Fruit fly (Drosophila melanogaster) whole organism, embryonic: ENCODE measurements around the gene Pa1.

ENCODE experiments used
- ATbp ChIP-seq: fragments of 200-800 bp; sonication (Bioruptor generic); optimal IDR thresholded peaks from 2 replicates; lab custom pipeline; 2017; ENCODE audit warnings: missing biosample characterization, mild to moderate bottlenecking, missing genetic modification characterization, missing genetic modification reagents
- Aef1 ChIP-seq: fragments of 200-800 bp; sonication (Bioruptor generic); IDR thresholded peaks from 3 replicates; pipeline ENCODE4 v1.3.6; 2022; ENCODE audit warnings: missing biosample characterization, missing genetic modification characterization
- Bdp1 ChIP-seq: fragments of 200-800 bp; sonication (Bioruptor generic); optimal IDR thresholded peaks from 3 replicates; lab custom pipeline; 2016; ENCODE audit warnings: missing biosample characterization, missing genetic modification characterization
- Bteb2 ChIP-seq: fragments of 200-800 bp; sonication (Bioruptor generic); optimal IDR thresholded peaks from 2 replicates; lab custom pipeline; 2016; ENCODE audit warnings: missing biosample characterization, missing genetic modification characterization
- CG10366 ChIP-seq: fragments of 200-800 bp; sonication (Bioruptor generic); IDR thresholded peaks from 2 replicates; pipeline ENCODE4 v1.3.6; 2022; ENCODE audit warnings: missing biosample characterization, missing genetic modification characterization
- CG10431 ChIP-seq: fragments of 200-800 bp; sonication (Bioruptor generic); optimal IDR thresholded peaks from 3 replicates; lab custom pipeline; 2018; ENCODE audit warnings: missing biosample characterization, mild to moderate bottlenecking, missing genetic modification characterization
- CG11696 ChIP-seq: fragments of 200-800 bp; sonication (Bioruptor generic); IDR thresholded peaks from 2 replicates; pipeline ENCODE4 v1.3.6; 2022; ENCODE audit warnings: missing biosample characterization, missing genetic modification characterization
- CG12071 ChIP-seq: fragments of 200-800 bp; sonication (Bioruptor generic); optimal IDR thresholded peaks from 3 replicates; lab custom pipeline; 2018; ENCODE audit warnings: missing biosample characterization, mild to moderate bottlenecking, missing genetic modification characterization
- CG12769 ChIP-seq: fragments of 200-800 bp; sonication (Bioruptor generic); optimal IDR thresholded peaks from 2 replicates; lab custom pipeline; 2019; ENCODE audit warnings: missing biosample characterization, mild to moderate bottlenecking, missing genetic modification characterization, moderate library complexity
- CG13424 ChIP-seq: fragments of 200-800 bp; sonication (Bioruptor generic); optimal IDR thresholded peaks from 2 replicates; lab custom pipeline; 2019; ENCODE audit warnings: missing biosample characterization, mild to moderate bottlenecking, missing genetic modification characterization, moderate library complexity
- CG13624 ChIP-seq: fragments of 200-800 bp; sonication (Bioruptor generic); optimal IDR thresholded peaks from 2 replicates; lab custom pipeline; 2016; ENCODE audit warnings: missing biosample characterization, missing genetic modification characterization
- CG14014 ChIP-seq: fragments of 200-800 bp; sonication (Bioruptor generic); IDR thresholded peaks from 2 replicates; pipeline ENCODE4 v1.3.6; 2022; ENCODE audit warnings: missing biosample characterization, missing genetic modification characterization
- CG14441 ChIP-seq: fragments of 200-800 bp; sonication (Bioruptor generic); IDR thresholded peaks from 2 replicates; pipeline ENCODE4 v1.3.6; 2022; ENCODE audit warnings: missing biosample characterization, missing genetic modification characterization
- CG14667 ChIP-seq: fragments of 200-800 bp; sonication (Bioruptor generic); IDR thresholded peaks from 2 replicates; pipeline ENCODE4 v1.3.6; 2022; ENCODE audit warnings: missing biosample characterization, missing genetic modification characterization
- CG15073 ChIP-seq: fragments of 200-800 bp; sonication (Bioruptor generic); optimal IDR thresholded peaks from 2 replicates; lab custom pipeline; 2016; ENCODE audit warnings: missing biosample characterization, missing genetic modification characterization
- CG17361 ChIP-seq: fragments of 200-800 bp; sonication (Bioruptor generic); IDR thresholded peaks from 3 replicates; pipeline ENCODE4 v1.3.6; 2022; ENCODE audit warnings: missing biosample characterization, missing genetic modification characterization
- CG2116 ChIP-seq: fragments of 200-800 bp; sonication (Bioruptor generic); optimal IDR thresholded peaks from 3 replicates; lab custom pipeline; 2018; ENCODE audit warnings: missing biosample characterization, mild to moderate bottlenecking, missing genetic modification characterization
- CG30403 ChIP-seq: fragments of 200-800 bp; sonication (Bioruptor generic); optimal IDR thresholded peaks from 3 replicates; lab custom pipeline; 2016; ENCODE audit warnings: missing biosample characterization, missing genetic modification characterization
- CG32772 ChIP-seq: fragments of 200-800 bp; sonication (Bioruptor generic); IDR thresholded peaks from 2 replicates; pipeline ENCODE4 v1.3.6; 2022; ENCODE audit warnings: missing biosample characterization, missing genetic modification characterization
- CG4707 ChIP-seq: fragments of 200-800 bp; sonication (Bioruptor generic); optimal IDR thresholded peaks from 2 replicates; lab custom pipeline; 2018; ENCODE audit warnings: missing biosample characterization, mild to moderate bottlenecking, missing genetic modification characterization, moderate library complexity
- CG7271 ChIP-seq: fragments of 200-800 bp; sonication (Bioruptor generic); optimal IDR thresholded peaks from 2 replicates; lab custom pipeline; 2018; ENCODE audit warnings: missing biosample characterization, mild to moderate bottlenecking, missing genetic modification characterization, moderate library complexity
- CG7745 ChIP-seq: fragments of 200-800 bp; sonication (Bioruptor generic); optimal IDR thresholded peaks from 2 replicates; lab custom pipeline; 2018; ENCODE audit warnings: missing biosample characterization, mild to moderate bottlenecking, missing genetic modification characterization, moderate library complexity
- CHES-1-like ChIP-seq: fragments of 200-800 bp; sonication (Bioruptor generic); optimal IDR thresholded peaks from 2 replicates; lab custom pipeline; 2016; ENCODE audit warnings: missing biosample characterization, missing genetic modification characterization
- CoRest ChIP-seq: fragments of 200-800 bp; sonication (Bioruptor generic); optimal IDR thresholded peaks from 3 replicates; lab custom pipeline; 2018; ENCODE audit warnings: missing biosample characterization, mild to moderate bottlenecking, missing genetic modification characterization, moderate library complexity
- D19A ChIP-seq: fragments of 200-800 bp; optimal IDR thresholded peaks from 3 replicates; lab custom pipeline; 2019; ENCODE audit warnings: missing biosample characterization, mild to moderate bottlenecking, missing genetic modification characterization, moderate library complexity
- Doc2 ChIP-seq: fragments of 200-800 bp; sonication (Bioruptor generic); IDR thresholded peaks from 2 replicates; pipeline ENCODE4 v1.3.6; 2022; ENCODE audit warnings: missing biosample characterization, missing genetic modification characterization
- Drgx ChIP-seq: fragments of 200-800 bp; sonication (Bioruptor generic); IDR thresholded peaks from 2 replicates; pipeline ENCODE4 v1.3.6; 2022; ENCODE audit warnings: missing biosample characterization, missing genetic modification characterization
- H2.0 ChIP-seq: fragments of 200-800 bp; sonication (Bioruptor generic); IDR thresholded peaks from 2 replicates; pipeline ENCODE4 v1.3.6; 2022; ENCODE audit warnings: missing biosample characterization, missing genetic modification characterization
- Hand ChIP-seq: fragments of 200-800 bp; sonication (Bioruptor generic); optimal IDR thresholded peaks from 2 replicates; lab custom pipeline; 2017; ENCODE audit warnings: mild to moderate bottlenecking, missing biosample characterization, missing genetic modification reagents, missing genetic modification characterization
- Hmx ChIP-seq: fragments of 200-800 bp; sonication (Bioruptor generic); optimal IDR thresholded peaks from 2 replicates; lab custom pipeline; 2016; ENCODE audit warnings: missing biosample characterization, missing genetic modification characterization
- Nf-YA ChIP-seq: fragments of 200-800 bp; sonication (Bioruptor generic); IDR thresholded peaks from 2 replicates; pipeline ENCODE4 v1.3.6; 2022; ENCODE audit warnings: missing biosample characterization, missing genetic modification characterization
- Scr ChIP-seq: fragments of 200-800 bp; sonication (Bioruptor generic); IDR thresholded peaks from 2 replicates; pipeline ENCODE4 v1.3.6; 2022; ENCODE audit warnings: missing biosample characterization, missing genetic modification characterization; ENCODE audit not compliant: partially characterized antibody
- Side ChIP-seq: fragments of 200-800 bp; sonication (Bioruptor generic); optimal IDR thresholded peaks from 2 replicates; lab custom pipeline; 2016; ENCODE audit warnings: missing biosample characterization, missing genetic modification characterization
- Spps ChIP-seq: fragments of 200-800 bp; sonication (Bioruptor generic); optimal IDR thresholded peaks from 2 replicates; lab custom pipeline; 2018; ENCODE audit warnings: missing biosample characterization, mild to moderate bottlenecking, missing genetic modification characterization
- Tbp ChIP-seq: fragments of >200 bp; optimal IDR thresholded peaks from 2 replicates; lab custom pipeline; 2018; ENCODE audit warnings: missing biosample characterization, missing genetic modification characterization
- Xbp1 ChIP-seq: fragments of 200-800 bp; sonication (Bioruptor generic); optimal IDR thresholded peaks from 3 replicates; lab custom pipeline; 2016; ENCODE audit warnings: missing biosample characterization, mild to moderate bottlenecking, missing genetic modification characterization
- Xrp1 ChIP-seq: fragments of 200-800 bp; sonication (Bioruptor generic); IDR thresholded peaks from 2 replicates; pipeline ENCODE4 v1.3.6; 2022; ENCODE audit warnings: missing biosample characterization, missing genetic modification characterization
- amos ChIP-seq: fragments of 200-800 bp; sonication (Bioruptor generic); IDR thresholded peaks from 2 replicates; pipeline ENCODE4 v1.3.6; 2022; ENCODE audit warnings: missing biosample characterization, missing genetic modification characterization; ENCODE audit not compliant: partially characterized antibody
- bab2 ChIP-seq: fragments of 200-800 bp; sonication (Bioruptor generic); optimal IDR thresholded peaks from 2 replicates; lab custom pipeline; 2016; ENCODE audit warnings: missing biosample characterization, missing genetic modification characterization
- chif ChIP-seq, 2 experiments: fragments of 200-800 bp; sonication (Bioruptor generic); optimal IDR thresholded peaks; 3 replicates each; lab custom pipeline; 2016; ENCODE audit warnings: missing biosample characterization in 2 of 2, missing genetic modification characterization in 2 of 2
- dan ChIP-seq: fragments of 200-800 bp; sonication (Bioruptor generic); IDR thresholded peaks from 2 replicates; pipeline ENCODE4 v1.3.6; 2022; ENCODE audit warnings: missing biosample characterization, missing genetic modification characterization
- dm ChIP-seq: fragments of 200-800 bp; sonication (Bioruptor generic); optimal IDR thresholded peaks from 3 replicates; lab custom pipeline; 2016; ENCODE audit warnings: missing biosample characterization, missing genetic modification characterization
- ewg ChIP-seq: fragments of 200-800 bp; sonication (Bioruptor generic); optimal IDR thresholded peaks from 3 replicates; lab custom pipeline; 2017; ENCODE audit warnings: mild to moderate bottlenecking, missing biosample characterization, missing genetic modification reagents, missing genetic modification characterization
- gfzf ChIP-seq: fragments of 200-800 bp; sonication (Bioruptor generic); optimal IDR thresholded peaks from 2 replicates; lab custom pipeline; 2016; ENCODE audit warnings: missing biosample characterization, mild to moderate bottlenecking, missing genetic modification characterization, moderate library complexity
- lab ChIP-seq: fragments of 200-800 bp; sonication (Bioruptor generic); optimal IDR thresholded peaks from 3 replicates; lab custom pipeline; 2017; ENCODE audit warnings: missing biosample characterization, missing genetic modification characterization, mild to moderate bottlenecking, moderate library complexity, missing genetic modification reagents
- mirr ChIP-seq: fragments of 200-800 bp; sonication (Bioruptor generic); optimal IDR thresholded peaks from 3 replicates; lab custom pipeline; 2018; ENCODE audit warnings: missing biosample characterization, mild to moderate bottlenecking, missing genetic modification characterization
- mld ChIP-seq: fragments of 200-800 bp; sonication (Bioruptor generic); IDR thresholded peaks from 3 replicates; pipeline ENCODE4 v1.3.6; 2022; ENCODE audit warnings: missing biosample characterization, missing genetic modification characterization; ENCODE audit not compliant: partially characterized antibody
- otp ChIP-seq: fragments of 200-800 bp; sonication (Bioruptor generic); IDR thresholded peaks from 3 replicates; pipeline ENCODE4, ENCODE4 v1.3.6; 2022; ENCODE audit warnings: missing biosample characterization, missing genetic modification characterization
- pzg ChIP-seq: fragments of 200-800 bp; sonication (Bioruptor generic); optimal IDR thresholded peaks from 3 replicates; lab custom pipeline; 2018; ENCODE audit warnings: missing biosample characterization, mild to moderate bottlenecking, missing genetic modification characterization, moderate library complexity
- rib ChIP-seq: fragments of 200-800 bp; sonication (Bioruptor generic); IDR thresholded peaks from 2 replicates; pipeline ENCODE4 v1.3.6; 2022; ENCODE audit warnings: missing biosample characterization, missing genetic modification characterization
- shn ChIP-seq: fragments of 200-800 bp; sonication (Bioruptor generic); optimal IDR thresholded peaks from 3 replicates; lab custom pipeline; 2016; ENCODE audit warnings: missing biosample characterization, missing genetic modification characterization

Gene Pa1

dm6 chrX:11384023-11384444 lies 25.0 kb downstream of the Pa1 start (continued):
- peak in 1 of 2 experiments; percentile 26 for TF ChIP-seq chif (GFP tag; optimal IDR thresholded peaks at IDR 0.05; lab: Kevin White, UChicago)
- peak; percentile 77 for TF ChIP-seq Aef1 (GFP tag; lab: Robert Waterston, UW)
- TF ChIP-seq Hmx = no peak
- TF ChIP-seq lab = peak; percentile 90
- no peak for TF ChIP-seq pzg (GFP tag; lab: Kevin White, UChicago)
- TF ChIP-seq rib (GFP tag; lab: Robert Waterston, UW) = peak; percentile 58; the same call in 1 of the 2 replicates
- TF ChIP-seq Xbp1 (GFP tag; lab: Kevin White, UChicago) = peak; percentile 73
- TF ChIP-seq CoRest (tag; lab: Kevin White, UChicago) = peak; percentile 61
- TF ChIP-seq shn (GFP tag; lab: Kevin White, UChicago) = no peak
- TF ChIP-seq Side (GFP tag; lab: Kevin White, UChicago) = peak; percentile 9
- no peak for TF ChIP-seq CG7271
- TF ChIP-seq Scr (GFP tag; lab: Robert Waterston, UW) = 0 out of 2 replicates have a peak, but pooled peaks have one; percentile 7
- TF ChIP-seq CG13424 (tag; lab: Kevin White, UChicago) = peak; percentile 69
- peak; percentile 72 for TF ChIP-seq CG14667 (GFP tag; lab: Robert Waterston, UW)
- no peak for TF ChIP-seq Tbp (GFP tag; lab: Kevin White, UChicago)
- peak; percentile 77 for TF ChIP-seq CG10366 (GFP tag; lab: Robert Waterston, UW)
- TF ChIP-seq ewg (GFP tag; lab: Kevin White, UChicago) = peak; percentile 81
- TF ChIP-seq Bdp1 (GFP tag; lab: Kevin White, UChicago) = peak; percentile 27
- TF ChIP-seq H2.0 (GFP tag; lab: Robert Waterston, UW) = peak; percentile 49; the same call in 1 of the 2 replicates
- no peak for TF ChIP-seq gfzf (GFP tag; lab: Kevin White, UChicago)
- peak; percentile 59 for TF ChIP-seq bab2
- peak; percentile 52 for TF ChIP-seq CG17361 (GFP tag; lab: Robert Waterston, UW)
- no peak for TF ChIP-seq CG7745 (tag; lab: Kevin White, UChicago)
- peak; percentile 34 for TF ChIP-seq Bteb2 (GFP tag; lab: Kevin White, UChicago)
- no peak for TF ChIP-seq amos (GFP tag; lab: Robert Waterston, UW)
- peak; percentile 67 for TF ChIP-seq CG13624 (GFP tag; lab: Kevin White, UChicago)
- peak; percentile 54 for TF ChIP-seq CG12071 (GFP tag; lab: Kevin White, UChicago)
- TF ChIP-seq CG12769 (tag; lab: Kevin White, UChicago) = no peak
- no peak for TF ChIP-seq CG15073 (GFP tag; lab: Kevin White, UChicago)
- peak; percentile 76 for TF ChIP-seq CG14441 (GFP tag; lab: Robert Waterston, UW)
- TF ChIP-seq CG14014 (GFP tag; lab: Robert Waterston, UW) = peak; percentile 90
- no peak for TF ChIP-seq CHES-1-like (GFP tag; lab: Kevin White, UChicago)
- peak; percentile 62; the same call in 1 of the 2 replicates for TF ChIP-seq CG32772 (GFP tag; lab: Robert Waterston, UW)
- TF ChIP-seq Drgx = peak; percentile 66
- TF ChIP-seq Xrp1 = peak; percentile 69
- TF ChIP-seq mirr (GFP tag; lab: Kevin White, UChicago) = peak; percentile 8
- TF ChIP-seq CG2116 = no peak
- no peak for TF ChIP-seq CG4707 (GFP tag; lab: Kevin White, UChicago)
- peak; percentile 18; the same call in 1 of the 2 replicates for TF ChIP-seq Nf-YA
- TF ChIP-seq dm (GFP tag; lab: Kevin White, UChicago) = no peak
- TF ChIP-seq Doc2 (GFP tag; lab: Robert Waterston, UW) = no peak
- no peak for TF ChIP-seq mld (GFP tag; lab: Robert Waterston, UW)
- peak; percentile 2 for TF ChIP-seq D19A (tag; lab: Kevin White, UChicago)
- no peak for TF ChIP-seq otp (GFP tag; lab: Robert Waterston, UW)
- TF ChIP-seq CG10431 (GFP tag; lab: Kevin White, UChicago) = no peak
- TF ChIP-seq Spps = no peak
- peak; percentile 77 for TF ChIP-seq Hand (GFP tag; lab: Kevin White, UChicago)
- TF ChIP-seq dan (GFP tag; lab: Robert Waterston, UW) = no peak
- TF ChIP-seq CG11696 (GFP tag; lab: Robert Waterston, UW) = peak; percentile 34; the same call in 1 of the 2 replicates
- TF ChIP-seq CG30403 = peak; percentile 63
- TF ChIP-seq ATbp = peak; percentile 53
